Fruit fly (Drosophila melanogaster): Measurements from ENCODE around the gene CG7218.

The CG7218 gene

dm6 chr3R:18183244-18183643, 19.0 kb upstream of the CG7218 start, which contains the start of gene cdm (continued):
- TF ChIP-seq Dref (GFP tag; IDR thresholded peaks at IDR 0.05), result peak; percentile 31; the same call in 1 of the 2 replicates
- TF ChIP-seq z (GFP tag; IDR thresholded peaks at IDR 0.05), result 0 out of 3 replicates have a peak, but pooled peaks have one; percentile 35
- no peak for TF ChIP-seq hbn (GFP tag; IDR thresholded peaks at IDR 0.05; ENCODE audit: partially characterized antibody)
- TF ChIP-seq stwl (tag; optimal IDR thresholded peaks at IDR 0.05), result peak; percentile 86
- no peak for TF ChIP-seq Side (GFP tag; optimal IDR thresholded peaks at IDR 0.05)
- TF ChIP-seq sqz (GFP tag; optimal IDR thresholded peaks at IDR 0.05), result no peak
- TF ChIP-seq CG3281 (GFP tag; optimal IDR thresholded peaks at IDR 0.05), result no peak
- TF ChIP-seq wek (GFP tag; optimal IDR thresholded peaks at IDR 0.05), result no peak
- TF ChIP-seq CG18262 (tag; optimal IDR thresholded peaks at IDR 0.05), result no peak
- TF ChIP-seq Dad (GFP tag; optimal IDR thresholded peaks at IDR 0.05), result no peak
- TF ChIP-seq Dp (GFP tag; optimal IDR thresholded peaks at IDR 0.05), result peak; percentile 82
- TF ChIP-seq CG10462 (GFP tag; optimal IDR thresholded peaks at IDR 0.05), result no peak
- no peak for TF ChIP-seq ATbp (GFP tag; optimal IDR thresholded peaks at IDR 0.05)
- peak; percentile 88 for TF ChIP-seq E2f2 (GFP tag; IDR thresholded peaks at IDR 0.05)
- peak; percentile 80 for TF ChIP-seq CG15514 (GFP tag; optimal IDR thresholded peaks at IDR 0.05)
- TF ChIP-seq CG31365 (tag; optimal IDR thresholded peaks at IDR 0.05), result no peak
- no peak for TF ChIP-seq pnt (GFP tag; optimal IDR thresholded peaks at IDR 0.05)
- 0 out of 3 replicates have a peak, but pooled peaks have one; percentile 32 for TF ChIP-seq ken (GFP tag; IDR thresholded peaks at IDR 0.05)
- 0 out of 3 replicates have a peak, but pooled peaks have one; percentile 37 for TF ChIP-seq CG2199 (GFP tag; IDR thresholded peaks at IDR 0.05)
- TF ChIP-seq CG17385 (GFP tag; optimal IDR thresholded peaks at IDR 0.05), result no peak
- TF ChIP-seq CG6765 (GFP tag; optimal IDR thresholded peaks at IDR 0.05), result peak; percentile 6
- TF ChIP-seq lab (GFP tag; optimal IDR thresholded peaks at IDR 0.05), result no peak
- peak; percentile 94 for TF ChIP-seq MESR4 (GFP tag; optimal IDR thresholded peaks at IDR 0.05)
- no peak for TF ChIP-seq sisA (GFP tag; IDR thresholded peaks at IDR 0.05)
- no peak for TF ChIP-seq az2 (GFP tag; optimal IDR thresholded peaks at IDR 0.05)
- TF ChIP-seq rib (GFP tag; IDR thresholded peaks at IDR 0.05), result peak; percentile 3; the same call in 1 of the 2 replicates
- peak; percentile 19 for TF ChIP-seq CG17186 (GFP tag; optimal IDR thresholded peaks at IDR 0.05)
- no peak for TF ChIP-seq dan (GFP tag; IDR thresholded peaks at IDR 0.05)
- TF ChIP-seq yki (optimal IDR thresholded peaks at IDR 0.05), result no peak
- peak; percentile 32 for TF ChIP-seq Elba2 (GFP tag; optimal IDR thresholded peaks at IDR 0.05)
- TF ChIP-seq CG18764 (GFP tag; optimal IDR thresholded peaks at IDR 0.05), result no peak
- TF ChIP-seq CG4617 (GFP tag; optimal IDR thresholded peaks at IDR 0.05; ENCODE audit: borderline replicate concordance), result peak; percentile 49
- no peak for TF ChIP-seq CG1024 (GFP tag; IDR thresholded peaks at IDR 0.05)
- TF ChIP-seq CG9797 (GFP tag; optimal IDR thresholded peaks at IDR 0.05), result peak; percentile 84
- no peak for TF ChIP-seq CG2875 (GFP tag; optimal IDR thresholded peaks at IDR 0.05)
- TF ChIP-seq sr (GFP tag; IDR thresholded peaks at IDR 0.05), result no peak
- TF ChIP-seq sim (GFP tag; IDR thresholded peaks at IDR 0.05), result no peak
- TF ChIP-seq danr (GFP tag; IDR thresholded peaks at IDR 0.05), result no peak
- no peak for TF ChIP-seq mirr (GFP tag; optimal IDR thresholded peaks at IDR 0.05)
- TF ChIP-seq bcd (GFP tag; optimal IDR thresholded peaks at IDR 0.05), result peak; percentile 3
- TF ChIP-seq gfzf (GFP tag; optimal IDR thresholded peaks at IDR 0.05), result peak; percentile 79
- TF ChIP-seq Neu2 (GFP tag; optimal IDR thresholded peaks at IDR 0.05; ENCODE audit: borderline replicate concordance), result no peak
- no peak for TF ChIP-seq hth (optimal IDR thresholded peaks at IDR 0.05)
- TF ChIP-seq CG9437 (GFP tag; optimal IDR thresholded peaks at IDR 0.05), result no peak
- TF ChIP-seq BEAF-32 (GFP tag; optimal IDR thresholded peaks at IDR 0.05), result peak; percentile 10
- TF ChIP-seq toy (GFP tag; IDR thresholded peaks at IDR 0.05), result no peak
- TF ChIP-seq shn (GFP tag; optimal IDR thresholded peaks at IDR 0.05), result no peak
- TF ChIP-seq CG34224 (GFP tag; IDR thresholded peaks at IDR 0.05; ENCODE audit: partially characterized antibody), result peak; percentile 22; the same call in 1 of the 3 replicates
- TF ChIP-seq CG14965 (GFP tag; optimal IDR thresholded peaks at IDR 0.05; ENCODE audit: borderline replicate concordance), result no peak
- TF ChIP-seq Med (GFP tag), result peak; percentile 80
- no peak for TF ChIP-seq phol (tag; optimal IDR thresholded peaks at IDR 0.05)

All from whole organism, embryonic.